Fruit fly (Drosophila melanogaster): ENCODE measurements around the gene TBC1D23.
A peak's percentile ranks its signal among the peaks of the same experiment; 100 is the strongest.

Gene TBC1D23

DNA sequence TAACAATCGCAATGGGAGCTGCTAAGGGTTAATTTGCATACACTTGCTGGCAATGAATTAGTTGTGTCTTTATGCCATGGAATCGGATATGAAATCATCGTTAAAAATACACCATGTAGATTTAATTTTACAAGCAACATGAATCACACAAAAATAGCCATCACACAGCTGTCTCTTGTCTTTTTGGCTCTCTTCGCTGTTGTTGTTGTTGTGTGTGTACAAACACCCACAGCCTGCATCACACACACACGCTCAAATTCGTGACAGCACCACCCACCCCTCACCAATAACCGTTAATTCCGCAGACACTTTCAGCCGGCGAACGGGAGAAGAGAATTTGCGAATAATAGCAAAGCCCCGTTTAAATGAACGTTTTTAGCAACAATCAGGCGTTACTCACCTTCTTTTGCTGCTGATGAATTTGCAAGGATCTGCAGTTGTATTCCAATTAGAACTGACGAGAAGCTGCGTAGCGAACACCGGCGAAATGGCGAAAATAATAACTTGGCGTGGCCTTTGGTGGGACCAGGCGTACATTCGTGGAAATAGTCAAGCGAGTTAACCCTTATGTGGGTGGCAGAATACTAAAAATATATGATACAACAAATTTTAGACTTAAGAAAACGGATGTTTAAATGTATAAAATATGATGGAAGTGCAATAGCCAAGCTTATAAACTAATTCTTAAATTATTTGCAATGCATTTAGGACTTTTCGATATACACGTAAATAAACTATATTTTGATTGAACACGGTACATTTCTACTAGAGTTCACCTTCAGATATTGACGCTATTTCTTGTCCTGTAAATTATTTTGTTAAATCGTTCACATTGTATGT lies 28.8 kb downstream of the TBC1D23 start, which contains the start of gene capt (continued):
- TF ChIP-seq dmrt99B (tag; optimal IDR thresholded peaks at IDR 0.05), result no peak
- no peak for TF ChIP-seq dimm (GFP tag; IDR thresholded peaks at IDR 0.05)
- TF ChIP-seq Dek (tag; optimal IDR thresholded peaks at IDR 0.05), result peak; percentile 26
- peak; percentile 24 to 28 for TF ChIP-seq dpn (GFP tag; optimal IDR thresholded peaks at IDR 0.05)
- TF ChIP-seq mld (GFP tag; IDR thresholded peaks at IDR 0.05; ENCODE audit: partially characterized antibody), result no peak
- TF ChIP-seq CG17829 (tag; optimal IDR thresholded peaks at IDR 0.05), result peak; percentile 18
- no peak for TF ChIP-seq pita (GFP tag; optimal IDR thresholded peaks at IDR 0.05)
- TF ChIP-seq CG18262 (tag; optimal IDR thresholded peaks at IDR 0.05), result peak; percentile 39
- peak; percentile 51 for TF ChIP-seq MESR4 (GFP tag; optimal IDR thresholded peaks at IDR 0.05)
- TF ChIP-seq sr (GFP tag; IDR thresholded peaks at IDR 0.05), result peak; percentile 86
- TF ChIP-seq BtbVII (GFP tag; optimal IDR thresholded peaks at IDR 0.05), result peak; percentile 22
- peak; percentile 22 for TF ChIP-seq CG1602 (GFP tag; optimal IDR thresholded peaks at IDR 0.05)
- peak; percentile 12 for TF ChIP-seq Lhr (GFP tag; optimal IDR thresholded peaks at IDR 0.05)
- TF ChIP-seq grau (tag; optimal IDR thresholded peaks at IDR 0.05), result peak; percentile 39
- peak; percentile 41 for TF ChIP-seq ssp (GFP tag; IDR thresholded peaks at IDR 0.05)
- no peak for TF ChIP-seq Neu2 (GFP tag; optimal IDR thresholded peaks at IDR 0.05; ENCODE audit: borderline replicate concordance)
- no peak for TF ChIP-seq tna (GFP tag; IDR thresholded peaks at IDR 0.05; ENCODE audit: partially characterized antibody)
- TF ChIP-seq CG14441 (GFP tag; IDR thresholded peaks at IDR 0.05), result peak; percentile 54
- peak; percentile 39; the same call in 1 of the 2 replicates for TF ChIP-seq CG7372 (GFP tag; IDR thresholded peaks at IDR 0.05)
- TF ChIP-seq CG2712 (tag; optimal IDR thresholded peaks at IDR 0.05), result peak; percentile 24
- TF ChIP-seq aop (GFP tag; IDR thresholded peaks at IDR 0.05), result 0 out of 2 replicates have a peak, but pooled peaks have one; percentile 8
- TF ChIP-seq az2 (GFP tag; optimal IDR thresholded peaks at IDR 0.05), result no peak
- TF ChIP-seq CG13775 (GFP tag; optimal IDR thresholded peaks at IDR 0.05), result peak; percentile 45
- TF ChIP-seq Dp (GFP tag; optimal IDR thresholded peaks at IDR 0.05), result no peak
- TF ChIP-seq dmrt11E (tag; optimal IDR thresholded peaks at IDR 0.05), result peak; percentile 14
- peak; percentile 54 for TF ChIP-seq CG12391 (tag; optimal IDR thresholded peaks at IDR 0.05)
- TF ChIP-seq CG12659 (GFP tag; optimal IDR thresholded peaks at IDR 0.05), result peak; percentile 28
- TF ChIP-seq lmd (GFP tag; IDR thresholded peaks at IDR 0.05), result no peak
- no peak for TF ChIP-seq lov (optimal IDR thresholded peaks at IDR 0.05)
- TF ChIP-seq lov (GFP tag; IDR thresholded peaks at IDR 0.05), result no peak
- peak; percentile 20; the same call in 1 of the 2 replicates for TF ChIP-seq ranshi (GFP tag; IDR thresholded peaks at IDR 0.05)
- peak; percentile 46 for TF ChIP-seq Abd-B (GFP tag; optimal IDR thresholded peaks at IDR 0.05)
- peak; percentile 44 for TF ChIP-seq CG9437 (GFP tag; optimal IDR thresholded peaks at IDR 0.05)
- peak; percentile 25; the same call in 1 of the 2 replicates for TF ChIP-seq Rx (GFP tag; IDR thresholded peaks at IDR 0.05)
- peak; percentile 42; the same call in 1 of the 3 replicates for TF ChIP-seq Aef1 (GFP tag; IDR thresholded peaks at IDR 0.05)
- 0 out of 2 replicates have a peak, but pooled peaks have one; percentile 29 for TF ChIP-seq Ptx1 (GFP tag; IDR thresholded peaks at IDR 0.05)
- TF ChIP-seq ac (GFP tag; optimal IDR thresholded peaks at IDR 0.05), result peak; percentile 30
- peak; percentile 31 for TF ChIP-seq esg (GFP tag; conservative IDR thresholded peaks at IDR 0.05)
- peak; percentile 52 for TF ChIP-seq ind (GFP tag; optimal IDR thresholded peaks at IDR 0.05)
- TF ChIP-seq CG10565 (GFP tag; optimal IDR thresholded peaks at IDR 0.05), result no peak
- TF ChIP-seq dm (GFP tag; optimal IDR thresholded peaks at IDR 0.05), result peak; percentile 16
- peak; percentile 52 for TF ChIP-seq bigmax (GFP tag; optimal IDR thresholded peaks at IDR 0.05)
- no peak for TF ChIP-seq CG17568 (GFP tag; optimal IDR thresholded peaks at IDR 0.05)
- TF ChIP-seq Taf1 (GFP tag; IDR thresholded peaks at IDR 0.05), result peak; percentile 53; the same call in 1 of the 2 replicates
- TF ChIP-seq CG9797 (GFP tag; optimal IDR thresholded peaks at IDR 0.05), result peak; percentile 53
- no peak for TF ChIP-seq ro (GFP tag; IDR thresholded peaks at IDR 0.05)
- TF ChIP-seq al (GFP tag; IDR thresholded peaks at IDR 0.05), result peak; percentile 31; the same call in 1 of the 2 replicates
- no peak for TF ChIP-seq CG34376 (GFP tag; optimal IDR thresholded peaks at IDR 0.05)
- no peak for TF ChIP-seq eyg (GFP tag; optimal IDR thresholded peaks at IDR 0.05)

Data from whole organism, embryonic.